Worm (Caenorhabditis elegans) whole organism, young adult: ENCODE data around the gene hcf-1.

Experiments
- K12H6.12 ChIP-seq: fragments of 200-800 bp; sonication (Bioruptor generic); optimal IDR thresholded peaks from 2 replicates; lab custom pipeline; 2018; ENCODE audit warnings: mild to moderate bottlenecking, missing genetic modification characterization, missing compliant biosample characterization
- T07F8.4 ChIP-seq: sonication (generic microtip); optimal IDR thresholded peaks from 2 replicates; lab custom pipeline; 2016; ENCODE audit warnings: mild to moderate bottlenecking, missing genetic modification characterization, moderate library complexity, missing compliant biosample characterization
- Y56A3A.18 ChIP-seq: fragments of 200-800 bp; sonication (Bioruptor generic); IDR thresholded peaks from 2 replicates; pipeline ENCODE4 v1.3.6; 2022; ENCODE audit warnings: missing genetic modification reagents, missing genetic modification characterization, missing compliant biosample characterization
- Y67H2A.10 ChIP-seq: fragments of 200-800 bp; sonication (Bioruptor generic); conservative IDR thresholded peaks from 2 replicates; pipeline ENCODE4 v1.3.6; 2022; ENCODE audit warnings: missing genetic modification reagents, missing genetic modification characterization, missing compliant biosample characterization
- Y79H2A.3 ChIP-seq: fragments of 200-800 bp; sonication (Bioruptor generic); conservative IDR thresholded peaks from 2 replicates; pipeline ENCODE4 v1.3.6; 2022; ENCODE audit warnings: missing genetic modification reagents, missing genetic modification characterization, missing compliant biosample characterization
- aptf-2 ChIP-seq: fragments of 200-800 bp; sonication (Bioruptor generic); conservative IDR thresholded peaks from 2 replicates; pipeline ENCODE4 v1.3.6; 2022; ENCODE audit warnings: missing genetic modification reagents, missing genetic modification characterization, missing compliant biosample characterization
- athp-1 ChIP-seq: sonication (generic microtip); optimal IDR thresholded peaks from 2 replicates; lab custom pipeline; 2017; ENCODE audit warnings: mild to moderate bottlenecking, missing genetic modification characterization, missing compliant biosample characterization
- die-1 ChIP-seq: sonication (generic microtip); optimal IDR thresholded peaks from 2 replicates; lab custom pipeline; 2016; ENCODE audit warnings: missing genotype, mild to moderate bottlenecking, missing genetic modification characterization, missing compliant biosample characterization
- egl-44 ChIP-seq: fragments of 200-800 bp; sonication (Bioruptor generic); IDR thresholded peaks from 2 replicates; pipeline ENCODE4 v1.3.6; 2022; ENCODE audit warnings: missing genetic modification reagents, missing genetic modification characterization, missing compliant biosample characterization
- egrh-3 ChIP-seq: fragments of 200-800 bp; sonication (Bioruptor generic); IDR thresholded peaks from 2 replicates; pipeline ENCODE4 v1.3.6; 2022; ENCODE audit warnings: missing genetic modification reagents, missing genetic modification characterization, missing compliant biosample characterization
- hlh-12 ChIP-seq: sonication (generic microtip); optimal IDR thresholded peaks from 2 replicates; lab custom pipeline; 2016; ENCODE audit warnings: missing genetic modification characterization, missing compliant biosample characterization
- hmg-1.2 ChIP-seq: fragments of 200-800 bp; sonication (Bioruptor generic); IDR thresholded peaks from 2 replicates; pipeline ENCODE4 v1.3.6; 2022; ENCODE audit warnings: missing genetic modification reagents, missing genetic modification characterization, missing compliant biosample characterization
- hrde-1 ChIP-seq: sonication (generic microtip); optimal IDR thresholded peaks from 2 replicates; lab custom pipeline; 2016; ENCODE audit warnings: missing genetic modification characterization, mild to moderate bottlenecking, missing compliant biosample characterization, moderate library complexity, missing genotype, missing genetic modification reagents, borderline replicate concordance
- hsf-1 ChIP-seq: fragments of 200-800 bp; sonication (Bioruptor generic); IDR thresholded peaks from 2 replicates; pipeline ENCODE4 v1.3.6; 2022; ENCODE audit warnings: missing genetic modification reagents, missing genetic modification characterization, missing compliant biosample characterization
- lin-40 ChIP-seq: sonication (generic microtip); optimal IDR thresholded peaks from 2 replicates; lab custom pipeline; 2016; ENCODE audit warnings: missing genetic modification characterization, mild to moderate bottlenecking, missing compliant biosample characterization, missing genotype, missing genetic modification reagents
- lin-54 ChIP-seq: fragments of 200-800 bp; sonication (Bioruptor generic); optimal IDR thresholded peaks from 2 replicates; lab custom pipeline; 2018; ENCODE audit warnings: mild to moderate bottlenecking, missing genetic modification characterization, missing compliant biosample characterization
- madf-10 ChIP-seq: sonication (generic microtip); optimal IDR thresholded peaks from 2 replicates; lab custom pipeline; 2016; ENCODE audit warnings: mild to moderate bottlenecking, missing genetic modification characterization, missing compliant biosample characterization
- mel-28 ChIP-seq: sonication (generic microtip); optimal IDR thresholded peaks from 2 replicates; lab custom pipeline; 2016; ENCODE audit warnings: borderline replicate concordance, mild to moderate bottlenecking, missing genetic modification characterization, missing compliant biosample characterization
- mxl-1 ChIP-seq: sonication (generic microtip); optimal IDR thresholded peaks from 2 replicates; lab custom pipeline; 2016; ENCODE audit warnings: missing genetic modification characterization, missing compliant biosample characterization
- nfya-1 ChIP-seq: sonication (generic microtip); optimal IDR thresholded peaks from 2 replicates; lab custom pipeline; 2017; ENCODE audit warnings: antibody characterized with exemption, missing compliant biosample characterization, missing genetic modification characterization, borderline replicate concordance; ENCODE audit not compliant: insufficient read depth
- nhr-120 ChIP-seq: fragments of 200-800 bp; sonication (Bioruptor generic); IDR thresholded peaks from 2 replicates; pipeline ENCODE4 v1.3.6; 2022; ENCODE audit warnings: missing genetic modification characterization, missing compliant biosample characterization
- nhr-80 ChIP-seq: sonication (generic microtip); optimal IDR thresholded peaks from 2 replicates; lab custom pipeline; 2016; ENCODE audit warnings: missing genetic modification characterization, missing compliant biosample characterization
- pha-4 ChIP-seq: fragments of 150-350 bp; sonication (generic microtip); optimal IDR thresholded peaks from 2 replicates; lab custom pipeline; 2014; ENCODE audit warnings: missing biosample characterization, missing genetic modification reagents, missing genetic modification characterization
- rpc-1 ChIP-seq, 2 experiments: fragments of 150-350 bp in 1 of 2; sonication (generic microtip) in 1 of 2; optimal IDR thresholded peaks; 2 replicates each; lab custom pipeline; 2014 to 2018; ENCODE audit warnings: missing biosample characterization in 1 of 2, missing genetic modification characterization in 1 of 2, missing genetic modification reagents in 1 of 2, missing genotype in 1 of 2
- sea-2 ChIP-seq: fragments of 200-800 bp; sonication (Bioruptor generic); IDR thresholded peaks from 2 replicates; pipeline ENCODE4 v1.3.6; 2022; ENCODE audit warnings: missing genetic modification characterization, missing compliant biosample characterization
- snpc-1.3 ChIP-seq: sonication (generic microtip); optimal IDR thresholded peaks from 2 replicates; lab custom pipeline; 2017; ENCODE audit warnings: missing genetic modification characterization, mild to moderate bottlenecking, missing compliant biosample characterization, antibody characterized with exemption, moderate library complexity, missing genotype, missing genetic modification reagents; ENCODE audit not compliant: insufficient read depth
- tbp1 ChIP-seq: fragments of 200-800 bp; sonication (Bioruptor generic); optimal IDR thresholded peaks from 2 replicates; lab custom pipeline; 2018; ENCODE audit warnings: mild to moderate bottlenecking, missing genetic modification characterization, missing compliant biosample characterization
- tbx-9 ChIP-seq: sonication (generic microtip); optimal IDR thresholded peaks from 2 replicates; lab custom pipeline; 2016; ENCODE audit warnings: borderline replicate concordance, missing genetic modification characterization, inconsistent platforms, missing compliant biosample characterization
- unc-62 ChIP-seq: fragments of 150-350 bp; optimal IDR thresholded peaks from 2 replicates; lab custom pipeline; 2014; ENCODE audit warnings: missing biosample characterization, missing genetic modification reagents, missing genetic modification characterization
- zfh-2 ChIP-seq: fragments of 200-800 bp; sonication (Bioruptor generic); conservative IDR thresholded peaks from 2 replicates; pipeline ENCODE4 v1.3.6; 2022; ENCODE audit warnings: missing genetic modification reagents, missing genetic modification characterization, missing compliant biosample characterization
- ztf-22 ChIP-seq: fragments of 200-800 bp; sonication (Bioruptor generic); optimal IDR thresholded peaks from 2 replicates; lab custom pipeline; 2018; ENCODE audit warnings: mild to moderate bottlenecking, missing genetic modification characterization, moderate library complexity, missing compliant biosample characterization
- ztf-26 ChIP-seq: sonication (generic microtip); optimal IDR thresholded peaks from 2 replicates; lab custom pipeline; 2017; ENCODE audit warnings: missing genetic modification characterization, missing compliant biosample characterization
- ztf-28 ChIP-seq: fragments of 200-800 bp; sonication (Bioruptor generic); IDR thresholded peaks from 2 replicates; pipeline ENCODE4 v1.3.6; 2022; ENCODE audit warnings: missing genetic modification reagents, missing genetic modification characterization, missing compliant biosample characterization

Gene hcf-1

DNA sequence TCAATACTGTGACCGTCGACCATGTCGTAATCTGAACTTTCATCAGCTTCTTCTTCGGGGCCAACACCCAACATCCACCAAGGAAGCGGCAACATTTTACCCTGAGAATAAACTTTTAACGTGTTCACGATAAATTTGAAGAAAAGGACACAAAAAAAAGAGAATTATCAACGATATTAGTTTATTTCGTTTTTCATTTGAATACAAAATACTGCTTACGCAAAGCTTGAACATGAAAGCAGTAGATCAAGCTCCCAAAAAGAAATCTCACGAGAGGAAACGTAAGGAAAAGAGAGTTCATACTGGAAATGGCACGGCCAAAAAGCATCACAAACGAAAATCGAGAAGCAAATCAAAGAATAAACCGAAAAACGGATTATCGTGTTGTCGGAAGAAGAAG is 10.3 kb downstream of the hcf-1 start, which contains the start of the genes C46A5.6 and C46A5.1:
C46A5.6 (minus strand) TSS at position 101 of the 400 bp plus-strand sequence.
C46A5.1 (plus strand) TSS at position 184 of the 400 bp plus-strand sequence.
- no peak for TF ChIP-seq mxl-1 (tag; lab: Kevin White, UChicago)
- TF ChIP-seq Y79H2A.3 (GFP tag; lab: Robert Waterston, UW), result no peak

DNA sequence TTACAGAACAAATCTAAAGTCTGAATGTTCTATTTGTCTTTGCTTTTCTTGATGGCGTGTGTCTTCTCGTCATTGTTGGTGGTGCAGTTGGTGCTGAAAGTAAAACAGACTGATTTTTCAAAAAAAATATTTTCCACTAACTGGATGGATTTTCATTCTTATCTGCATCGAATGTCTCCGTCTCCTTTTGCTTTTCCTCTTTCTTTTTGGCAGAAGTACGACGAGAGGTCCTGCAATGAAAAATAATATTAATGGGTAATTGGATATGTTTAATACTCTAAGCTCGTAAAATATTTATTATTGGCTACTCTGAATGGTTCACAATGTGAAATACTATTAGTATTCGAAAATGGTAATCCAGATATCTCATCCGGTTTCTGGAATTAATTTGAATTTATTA is 14.0 kb downstream of the hcf-1 start, which contains the start of gene del-7:
del-7 (plus strand) TSS at position 301 of the 400 bp plus-strand sequence.
- TF ChIP-seq T07F8.4 (tag; lab: Kevin White, UChicago), result no peak
- no peak for TF ChIP-seq nhr-120 (GFP tag; lab: Robert Waterston, UW)
- TF ChIP-seq pha-4 (tag; lab: Kevin White, UChicago), result no peak
- TF ChIP-seq hlh-12 (tag; lab: Kevin White, UChicago), result no peak
- no peak for TF ChIP-seq ztf-28 (GFP tag; lab: Robert Waterston, UW)
- no peak for TF ChIP-seq nfya-1 (tag; lab: Kevin White, UChicago)
- TF ChIP-seq madf-10 (tag; lab: Kevin White, UChicago), result no peak
- TF ChIP-seq lin-40 (tag; lab: Kevin White, UChicago), result no peak
- TF ChIP-seq mel-28 (tag; lab: Kevin White, UChicago), result no peak
- no peak for TF ChIP-seq rpc-1 (optimal IDR thresholded peaks at IDR 0.05; lab: Kevin White, UChicago)
- no peak for TF ChIP-seq rpc-1 (tag; optimal IDR thresholded peaks at IDR 0.05; lab: Kevin White, UChicago)
- no peak for TF ChIP-seq athp-1 (tag; lab: Kevin White, UChicago)
- no peak for TF ChIP-seq die-1 (tag; lab: Kevin White, UChicago)
- TF ChIP-seq zfh-2 (GFP tag; lab: Robert Waterston, UW), result no peak

- TF ChIP-seq unc-62 (GFP tag; lab: Kevin White, UChicago) (no peak), snpc-1.3 (tag; lab: Kevin White, UChicago) (no peak), sea-2 (GFP tag; lab: Robert Waterston, UW) (no peak), K12H6.12 (tag; lab: Kevin White, UChicago) (no peak), ztf-26 (tag; lab: Kevin White, UChicago) (no peak), Y67H2A.10 (no peak), aptf-2 (GFP tag; lab: Robert Waterston, UW) (no peak), nfya-1 (tag; lab: Kevin White, UChicago) (no peak), tbx-9 (no peak)
Observed at ce11 chrIV:7759527-7759926, 14.5 kb downstream of the hcf-1 start, which contains the start of gene dsb-3. TSS of gene dsb-3 (minus strand) at chrIV:7759627.

DNA sequence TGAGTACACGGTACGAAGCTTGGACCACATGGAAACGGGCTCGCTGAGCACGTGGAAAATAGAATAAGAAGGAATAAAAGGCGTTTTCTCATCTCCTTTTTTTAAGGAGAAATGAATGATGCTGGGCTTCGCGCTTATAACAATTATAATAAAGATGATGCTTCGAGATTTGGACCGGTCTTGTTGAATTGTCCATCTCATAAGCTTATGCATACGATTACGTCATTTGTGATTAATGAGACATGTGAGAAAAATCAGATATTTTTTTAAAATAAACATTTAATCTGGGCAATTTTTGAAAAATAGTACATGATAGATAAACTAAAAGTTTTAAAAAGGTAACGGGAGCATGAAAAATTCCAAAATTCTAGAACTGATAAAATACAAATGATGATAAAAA is 16.8 kb downstream of the hcf-1 start, which contains the start of gene C46A5.4:
C46A5.4 (minus strand) TSS at position 101 of the 400 bp plus-strand sequence.
- no peak for TF ChIP-seq ztf-22 (GFP tag; lab: Kevin White, UChicago)
- no peak for TF ChIP-seq hmg-1.2 (GFP tag; lab: Robert Waterston, UW)
- TF ChIP-seq egl-44 (GFP tag; lab: Robert Waterston, UW), result no peak

DNA sequence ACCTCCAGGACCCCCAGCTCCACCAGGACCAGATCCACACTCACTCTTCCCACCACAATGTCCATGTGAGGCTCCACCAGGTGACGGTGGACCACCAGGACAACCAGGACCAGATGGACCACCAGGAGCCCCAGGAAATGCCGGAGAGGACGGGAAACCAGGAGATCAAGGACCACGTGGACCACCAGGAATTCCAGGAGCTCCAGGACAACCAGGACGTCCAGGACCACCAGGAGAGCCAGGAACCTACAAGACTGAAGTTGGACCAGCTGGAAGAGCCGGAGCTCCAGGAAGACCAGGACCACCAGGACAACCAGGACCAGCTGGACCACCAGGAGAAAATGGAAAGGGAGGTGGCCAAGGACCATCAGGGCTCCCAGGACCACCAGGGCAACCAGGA is 20.0 kb downstream of the hcf-1 start:
- no peak for TF ChIP-seq hrde-1 (tag; lab: Kevin White, UChicago)
- TF ChIP-seq egrh-3 (GFP tag; lab: Robert Waterston, UW), result peak; percentile 75; the same call in 1 of the 2 replicates
- TF ChIP-seq tbp1 (GFP tag; lab: Kevin White, UChicago), result no peak
- TF ChIP-seq hsf-1 (GFP tag; lab: Robert Waterston, UW), result no peak
- no peak for TF ChIP-seq Y56A3A.18
- TF ChIP-seq nhr-80 (tag; lab: Kevin White, UChicago), result no peak
- no peak for TF ChIP-seq lin-54 (GFP tag; lab: Kevin White, UChicago)
